Fruit fly (Drosophila melanogaster) whole organism, wandering third instar larva: ENCODE data around the gene CG10700.

Source experiments
- Abd-B ChIP-seq: fragments of >200 bp; optimal IDR thresholded peaks from 2 replicates; lab custom pipeline; 2017; ENCODE audit warnings: missing biosample characterization, missing genetic modification characterization
- Dfd ChIP-seq: fragments of >200 bp; optimal IDR thresholded peaks from 2 replicates; lab custom pipeline; 2017; ENCODE audit warnings: missing biosample characterization, missing genetic modification characterization
- Jra ChIP-seq: sonication (Bioruptor generic); optimal IDR thresholded peaks from 2 replicates; lab custom pipeline; 2016; ENCODE audit warnings: missing biosample characterization, missing genetic modification characterization
- Myc ChIP-seq: fragments of >200 bp; optimal IDR thresholded peaks from 2 replicates; lab custom pipeline; 2017
- N ChIP-seq: fragments of >200 bp; optimal IDR thresholded peaks from 2 replicates; lab custom pipeline; 2018; ENCODE audit warnings: missing biosample characterization, missing external identifiers, missing genetic modification characterization
- Sp1 ChIP-seq: fragments of 200-800 bp; sonication (Bioruptor generic); optimal IDR thresholded peaks from 3 replicates; lab custom pipeline; 2019; ENCODE audit warnings: missing biosample characterization, mild to moderate bottlenecking, missing genetic modification characterization, moderate library complexity
- br ChIP-seq: fragments of 200-800 bp; sonication (Bioruptor generic); optimal IDR thresholded peaks from 2 replicates; lab custom pipeline; 2016; ENCODE audit warnings: missing biosample characterization, missing genetic modification characterization
- brk ChIP-seq: fragments of 200-800 bp; sonication (Bioruptor generic); optimal IDR thresholded peaks from 2 replicates; lab custom pipeline; 2016; ENCODE audit warnings: missing biosample characterization, mild to moderate bottlenecking, missing genetic modification characterization
- foxo ChIP-seq, 2 experiments: fragments of 200-800 bp; sonication (Bioruptor generic); optimal IDR thresholded peaks; 2 replicates in 1 of 2; 3 replicates in 1 of 2; lab custom pipeline; 2016 to 2017; ENCODE audit warnings: missing biosample characterization in 2 of 2, missing genetic modification characterization in 2 of 2
- fru ChIP-seq: fragments of 200-800 bp; sonication (Bioruptor generic); optimal IDR thresholded peaks from 3 replicates; lab custom pipeline; 2016; ENCODE audit warnings: missing biosample characterization, mild to moderate bottlenecking, missing genetic modification characterization
- h ChIP-seq: fragments of 200-800 bp; sonication (Bioruptor generic); optimal IDR thresholded peaks from 3 replicates; lab custom pipeline; 2016; ENCODE audit warnings: missing biosample characterization, mild to moderate bottlenecking, missing genetic modification characterization
- lola ChIP-seq: fragments of >200 bp; optimal IDR thresholded peaks from 2 replicates; lab custom pipeline; 2017; ENCODE audit warnings: missing biosample characterization, missing genetic modification characterization
- psq ChIP-seq: fragments of 200-800 bp; sonication (Bioruptor generic); optimal IDR thresholded peaks from 3 replicates; lab custom pipeline; 2017; ENCODE audit warnings: missing biosample characterization, mild to moderate bottlenecking, missing genetic modification characterization, moderate library complexity

- TF ChIP-seq fru (GFP tag; lab: Kevin White, UChicago) (no peak), foxo (GFP tag; optimal IDR thresholded peaks at IDR 0.05; lab: Kevin White, UChicago) (no peak), psq (GFP tag; lab: Kevin White, UChicago) (no peak), Sp1 (GFP tag; lab: Kevin White, UChicago) (no peak), N (no peak), Abd-B (GFP tag; lab: Kevin White, UChicago) (no peak), Jra (GFP tag; lab: Kevin White, UChicago) (no peak), h (GFP tag; lab: Kevin White, UChicago) (no peak), lola (no peak), Myc (lab: Kevin White, UChicago) (no peak), brk (GFP tag; lab: Kevin White, UChicago) (no peak), Dfd (GFP tag; lab: Kevin White, UChicago) (no peak), br (no peak)
Observed at dm6 chr2L:19104383-19104782, 25.6 kb upstream of the CG10700 start.
